Fruit fly (Drosophila melanogaster) whole organism, embryonic: ENCODE measurements around the gene COX7AL2.

Experiments
- Aef1 ChIP-seq: fragments of 200-800 bp; sonication (Bioruptor generic); IDR thresholded peaks from 3 replicates; pipeline ENCODE4 v1.3.6; 2022; ENCODE audit warnings: missing biosample characterization, missing genetic modification characterization
- B-H2 ChIP-seq: fragments of 200-800 bp; sonication (Bioruptor generic); optimal IDR thresholded peaks from 2 replicates; lab custom pipeline; 2018; ENCODE audit warnings: missing biosample characterization, mild to moderate bottlenecking, missing genetic modification characterization
- BEAF-32 ChIP-seq: fragments of 200-800 bp; sonication (Bioruptor generic); optimal IDR thresholded peaks from 3 replicates; lab custom pipeline; 2017; ENCODE audit warnings: missing biosample characterization, missing genetic modification characterization, mild to moderate bottlenecking, moderate library complexity, missing genetic modification reagents
- Bdp1 ChIP-seq: fragments of 200-800 bp; sonication (Bioruptor generic); optimal IDR thresholded peaks from 3 replicates; lab custom pipeline; 2016; ENCODE audit warnings: missing biosample characterization, missing genetic modification characterization
- CG1024 ChIP-seq: fragments of 200-800 bp; sonication (Bioruptor generic); IDR thresholded peaks from 2 replicates; pipeline ENCODE4 v1.3.6; 2022; ENCODE audit warnings: missing biosample characterization, missing genetic modification characterization
- CG10274 ChIP-seq: fragments of 200-800 bp; sonication (Bioruptor generic); optimal IDR thresholded peaks from 3 replicates; lab custom pipeline; 2017; ENCODE audit warnings: missing biosample characterization, mild to moderate bottlenecking, missing genetic modification characterization
- CG11247 ChIP-seq: fragments of 200-800 bp; sonication (Bioruptor generic); IDR thresholded peaks from 2 replicates; pipeline ENCODE4 v1.3.6; 2022; ENCODE audit warnings: missing biosample characterization, missing genetic modification characterization
- CG11456 ChIP-seq: fragments of 200-800 bp; sonication (Bioruptor generic); IDR thresholded peaks from 3 replicates; pipeline ENCODE4 v1.3.6; 2022; ENCODE audit warnings: missing biosample characterization, missing genetic modification characterization
- CG12219 ChIP-seq: fragments of 200-800 bp; sonication (Bioruptor generic); optimal IDR thresholded peaks from 3 replicates; lab custom pipeline; 2018; ENCODE audit warnings: missing biosample characterization, mild to moderate bottlenecking, missing genetic modification characterization
- CG14710 ChIP-seq: fragments of 200-800 bp; sonication (Bioruptor generic); optimal IDR thresholded peaks from 3 replicates; lab custom pipeline; 2019; ENCODE audit warnings: missing biosample characterization, mild to moderate bottlenecking, missing genetic modification characterization, moderate library complexity
- CG16813 ChIP-seq: fragments of 200-800 bp; sonication (Bioruptor generic); IDR thresholded peaks from 3 replicates; pipeline ENCODE4 v1.3.6; 2022; ENCODE audit warnings: missing biosample characterization, missing genetic modification characterization; ENCODE audit not compliant: partially characterized antibody
- CG17802 ChIP-seq: fragments of 200-800 bp; sonication (Bioruptor generic); optimal IDR thresholded peaks from 2 replicates; lab custom pipeline; 2018; ENCODE audit warnings: missing biosample characterization, mild to moderate bottlenecking, missing genetic modification characterization, moderate library complexity
- CG17912 ChIP-seq: fragments of 200-800 bp; sonication (Bioruptor generic); optimal IDR thresholded peaks from 2 replicates; lab custom pipeline; 2018; ENCODE audit warnings: missing biosample characterization, mild to moderate bottlenecking, missing genetic modification characterization
- CG18619 ChIP-seq: fragments of 200-800 bp; sonication (Bioruptor generic); optimal IDR thresholded peaks from 3 replicates; lab custom pipeline; 2017; ENCODE audit warnings: missing biosample characterization, mild to moderate bottlenecking, missing genetic modification characterization
- CG30020 ChIP-seq: fragments of 200-800 bp; optimal IDR thresholded peaks from 2 replicates; lab custom pipeline; 2019; ENCODE audit warnings: missing biosample characterization, mild to moderate bottlenecking, missing genetic modification characterization, moderate library complexity
- CG31224 ChIP-seq: fragments of 200-800 bp; sonication (Bioruptor generic); IDR thresholded peaks from 2 replicates; pipeline ENCODE4 v1.3.6; 2022; ENCODE audit warnings: missing biosample characterization, missing genetic modification characterization
- CG31388 ChIP-seq: fragments of 200-800 bp; sonication (Bioruptor generic); optimal IDR thresholded peaks from 2 replicates; lab custom pipeline; 2016; ENCODE audit warnings: missing biosample characterization, missing genetic modification characterization
- CG6175 ChIP-seq: fragments of 200-800 bp; sonication (Bioruptor generic); IDR thresholded peaks from 3 replicates; pipeline ENCODE4 v1.3.6; 2022; ENCODE audit warnings: missing biosample characterization, missing genetic modification characterization
- CG6689 ChIP-seq: fragments of 200-800 bp; sonication (Bioruptor generic); IDR thresholded peaks from 2 replicates; pipeline ENCODE4 v1.3.6; 2022; ENCODE audit warnings: missing biosample characterization, missing genetic modification characterization
- CG6791 ChIP-seq: fragments of 200-800 bp; sonication (Bioruptor generic); IDR thresholded peaks from 3 replicates; pipeline ENCODE4 v1.3.6; 2022; ENCODE audit warnings: missing biosample characterization, missing genetic modification characterization; ENCODE audit not compliant: partially characterized antibody
- CG6813 ChIP-seq: fragments of 200-800 bp; sonication (Bioruptor generic); optimal IDR thresholded peaks from 2 replicates; lab custom pipeline; 2017; ENCODE audit warnings: missing biosample characterization, missing genetic modification characterization, mild to moderate bottlenecking, moderate library complexity, missing genetic modification reagents
- CG8765 ChIP-seq: fragments of 200-800 bp; sonication (Bioruptor generic); IDR thresholded peaks from 2 replicates; pipeline ENCODE4 v1.3.6; 2022; ENCODE audit warnings: missing biosample characterization, missing genetic modification characterization
- CTCF ChIP-seq: fragments of 200-800 bp; sonication (Bioruptor generic); optimal IDR thresholded peaks from 2 replicates; lab custom pipeline; 2017; ENCODE audit warnings: missing biosample characterization, mild to moderate bottlenecking, missing genetic modification characterization, moderate library complexity
- Dll ChIP-seq: fragments of 200-800 bp; sonication (Bioruptor generic); IDR thresholded peaks from 4 replicates; pipeline ENCODE4 v1.3.6; 2022; ENCODE audit warnings: missing biosample characterization, missing genetic modification characterization; ENCODE audit not compliant: partially characterized antibody
- Gsc ChIP-seq: fragments of 200-800 bp; sonication (Bioruptor generic); IDR thresholded peaks from 2 replicates; pipeline ENCODE4 v1.3.6; 2022; ENCODE audit warnings: missing biosample characterization, missing genetic modification characterization
- Hey ChIP-seq: fragments of 200-800 bp; sonication (Bioruptor generic); optimal IDR thresholded peaks from 3 replicates; lab custom pipeline; 2018; ENCODE audit warnings: missing biosample characterization, mild to moderate bottlenecking, missing genetic modification characterization
- Hr3 ChIP-seq: fragments of 200-800 bp; sonication (Bioruptor generic); optimal IDR thresholded peaks from 3 replicates; lab custom pipeline; 2016; ENCODE audit warnings: missing biosample characterization, missing genetic modification characterization
- Lpt ChIP-seq: fragments of >200 bp; optimal IDR thresholded peaks from 2 replicates; lab custom pipeline; 2018; ENCODE audit warnings: missing biosample characterization, missing genetic modification characterization
- Nf-YA ChIP-seq: fragments of 200-800 bp; sonication (Bioruptor generic); IDR thresholded peaks from 2 replicates; pipeline ENCODE4 v1.3.6; 2022; ENCODE audit warnings: missing biosample characterization, missing genetic modification characterization
- Pdp1 ChIP-seq, 2 experiments: fragments of 200-800 bp; sonication (Bioruptor generic); optimal IDR thresholded peaks; 3 replicates each; lab custom pipeline; 2016; ENCODE audit warnings: missing biosample characterization in 2 of 2, missing genetic modification characterization in 2 of 2, mild to moderate bottlenecking in 1 of 2, moderate library complexity in 1 of 2
- Six4 ChIP-seq: fragments of 200-800 bp; sonication (Bioruptor generic); optimal IDR thresholded peaks from 2 replicates; lab custom pipeline; 2016; ENCODE audit warnings: missing biosample characterization, missing genetic modification characterization
- Vsx1 ChIP-seq: fragments of 200-800 bp; sonication (Bioruptor generic); optimal IDR thresholded peaks from 2 replicates; lab custom pipeline; 2017; ENCODE audit warnings: missing biosample characterization, mild to moderate bottlenecking, missing genetic modification characterization, missing genetic modification reagents
- ase ChIP-seq: fragments of 200-800 bp; sonication (Bioruptor generic); IDR thresholded peaks from 3 replicates; pipeline ENCODE4 v1.3.6; 2022; ENCODE audit warnings: missing biosample characterization, missing genetic modification characterization
- bcd ChIP-seq: fragments of 200-800 bp; sonication (Bioruptor generic); optimal IDR thresholded peaks from 2 replicates; lab custom pipeline; 2017; ENCODE audit warnings: missing biosample characterization, mild to moderate bottlenecking, missing genetic modification characterization
- btn ChIP-seq: fragments of 200-800 bp; sonication (Bioruptor generic); optimal IDR thresholded peaks from 2 replicates; lab custom pipeline; 2016; ENCODE audit warnings: missing biosample characterization, missing genetic modification characterization
- corto ChIP-seq: fragments of 200-800 bp; sonication (Bioruptor generic); optimal IDR thresholded peaks from 2 replicates; lab custom pipeline; 2016; ENCODE audit warnings: missing biosample characterization, mild to moderate bottlenecking, missing genetic modification characterization, moderate library complexity
- crp ChIP-seq, 2 experiments: fragments of 200-800 bp; sonication (Bioruptor generic); optimal IDR thresholded peaks; 2 replicates in 1 of 2; 3 replicates in 1 of 2; lab custom pipeline; 2017; ENCODE audit warnings: missing biosample characterization in 2 of 2, missing genetic modification characterization in 2 of 2, mild to moderate bottlenecking in 1 of 2, moderate library complexity in 1 of 2
- fd3F ChIP-seq: fragments of 200-800 bp; sonication (Bioruptor generic); optimal IDR thresholded peaks from 2 replicates; lab custom pipeline; 2018; ENCODE audit warnings: missing biosample characterization, mild to moderate bottlenecking, missing genetic modification characterization, moderate library complexity
- fru ChIP-seq: fragments of >200 bp; optimal IDR thresholded peaks from 2 replicates; lab custom pipeline; 2017
- gfzf ChIP-seq: fragments of 200-800 bp; sonication (Bioruptor generic); optimal IDR thresholded peaks from 2 replicates; lab custom pipeline; 2016; ENCODE audit warnings: missing biosample characterization, mild to moderate bottlenecking, missing genetic modification characterization, moderate library complexity
- her ChIP-seq: fragments of 200-800 bp; sonication (Bioruptor generic); optimal IDR thresholded peaks from 2 replicates; lab custom pipeline; 2016; ENCODE audit warnings: missing biosample characterization, missing genetic modification characterization
- kni ChIP-seq: fragments of 200-800 bp; sonication (Bioruptor generic); optimal IDR thresholded peaks from 3 replicates; lab custom pipeline; 2017; ENCODE audit warnings: mild to moderate bottlenecking, missing biosample characterization, missing genetic modification reagents, missing genetic modification characterization
- lab ChIP-seq: fragments of 200-800 bp; sonication (Bioruptor generic); optimal IDR thresholded peaks from 3 replicates; lab custom pipeline; 2017; ENCODE audit warnings: missing biosample characterization, missing genetic modification characterization, mild to moderate bottlenecking, moderate library complexity, missing genetic modification reagents
- pfk ChIP-seq: fragments of 200-800 bp; sonication (Bioruptor generic); optimal IDR thresholded peaks from 2 replicates; lab custom pipeline; 2018; ENCODE audit warnings: missing biosample characterization, mild to moderate bottlenecking, missing genetic modification characterization, moderate library complexity
- row ChIP-seq: fragments of 200-800 bp; sonication (Bioruptor generic); IDR thresholded peaks from 3 replicates; pipeline ENCODE4 v1.3.6; 2022; ENCODE audit warnings: missing biosample characterization, missing genetic modification characterization
- ssp ChIP-seq: fragments of 200-800 bp; sonication (Bioruptor generic); IDR thresholded peaks from 2 replicates; pipeline ENCODE4 v1.3.6; 2022; ENCODE audit warnings: missing biosample characterization, missing genetic modification characterization
- stwl ChIP-seq: fragments of 200-800 bp; sonication (Bioruptor generic); optimal IDR thresholded peaks from 3 replicates; lab custom pipeline; 2018; ENCODE audit warnings: missing biosample characterization, mild to moderate bottlenecking, missing genetic modification characterization, moderate library complexity
- vfl ChIP-seq: fragments of 200-800 bp; sonication (Bioruptor generic); optimal IDR thresholded peaks from 2 replicates; lab custom pipeline; 2016; ENCODE audit warnings: missing biosample characterization, missing genetic modification characterization
- zfh2 ChIP-seq: fragments of 200-800 bp; sonication (Bioruptor generic); optimal IDR thresholded peaks from 2 replicates; lab custom pipeline; 2016; ENCODE audit warnings: missing biosample characterization, missing genetic modification characterization

The COX7AL2 gene

dm6 chr2L:2144725-2145656, 52.7 kb downstream of the COX7AL2 start, which contains the start of gene tho2 (continued):
- TF ChIP-seq row (GFP tag; lab: Robert Waterston, UW) (peak; percentile 66), fru (lab: Kevin White, UChicago) (no peak), Vsx1 (no peak), Pdp1 (GFP tag; optimal IDR thresholded peaks at IDR 0.05; lab: Kevin White, UChicago) (no peak), corto (GFP tag; lab: Kevin White, UChicago) (no peak), CG11247 (GFP tag; lab: Robert Waterston, UW) (no peak), CG6689 (GFP tag; lab: Robert Waterston, UW) (0 out of 2 replicates have a peak, but pooled peaks have one; percentile 10), CG6813 (GFP tag; lab: Kevin White, UChicago) (no peak), BEAF-32 (no peak), Dll (GFP tag; lab: Robert Waterston, UW) (0 out of 4 replicates have a peak, but pooled peaks have one; percentile 40), Lpt (no peak), bcd (GFP tag; lab: Kevin White, UChicago) (no peak), crp (GFP tag; optimal IDR thresholded peaks at IDR 0.05; lab: Kevin White, UChicago) (peak in 1 of 2 experiments; percentile 48), CG31224 (no peak), Nf-YA (no peak), CG31388 (no peak), CG14710 (tag; lab: Kevin White, UChicago) (no peak), CG6791 (GFP tag; lab: Robert Waterston, UW) (no peak; the same call in 2 of the 3 replicates), btn (GFP tag; lab: Kevin White, UChicago) (no peak), CG10274 (GFP tag; lab: Kevin White, UChicago) (no peak), lab (no peak), CG8765 (GFP tag; lab: Robert Waterston, UW) (no peak), ssp (GFP tag; lab: Robert Waterston, UW) (peak; percentile 75), fd3F (GFP tag; lab: Kevin White, UChicago) (no peak), Hr3 (no peak), Aef1 (GFP tag; lab: Robert Waterston, UW) (no peak), zfh2 (GFP tag; lab: Kevin White, UChicago) (no peak), Hey (tag; lab: Kevin White, UChicago) (no peak), CG16813 (no peak), CG11456 (GFP tag; lab: Robert Waterston, UW) (no peak), CG17912 (GFP tag; lab: Kevin White, UChicago) (no peak), Six4 (GFP tag; lab: Kevin White, UChicago) (no peak), ase (GFP tag; lab: Robert Waterston, UW) (no peak), CG18619 (GFP tag; lab: Kevin White, UChicago) (no peak), stwl (tag; lab: Kevin White, UChicago) (peak; percentile 59), pfk (peak; percentile 93), Gsc (GFP tag; lab: Robert Waterston, UW) (no peak), Bdp1 (GFP tag; lab: Kevin White, UChicago) (no peak), CG12219 (GFP tag; lab: Kevin White, UChicago) (no peak), B-H2 (no peak), CG30020 (tag; lab: Kevin White, UChicago) (peak; percentile 98), gfzf (GFP tag; lab: Kevin White, UChicago) (peak; percentile 69), CG1024 (GFP tag; lab: Robert Waterston, UW) (peak; percentile 33; the same call in 1 of the 2 replicates), her (no peak), CG6175 (GFP tag; lab: Robert Waterston, UW) (no peak), vfl (GFP tag; lab: Kevin White, UChicago) (no peak), kni (GFP tag; lab: Kevin White, UChicago) (no peak), CTCF (GFP tag; lab: Kevin White, UChicago) (no peak), CG17802 (tag; lab: Kevin White, UChicago) (peak; percentile 49)
